Worm (Caenorhabditis elegans): Measurements from ENCODE around the gene hlh-8.

DNA sequence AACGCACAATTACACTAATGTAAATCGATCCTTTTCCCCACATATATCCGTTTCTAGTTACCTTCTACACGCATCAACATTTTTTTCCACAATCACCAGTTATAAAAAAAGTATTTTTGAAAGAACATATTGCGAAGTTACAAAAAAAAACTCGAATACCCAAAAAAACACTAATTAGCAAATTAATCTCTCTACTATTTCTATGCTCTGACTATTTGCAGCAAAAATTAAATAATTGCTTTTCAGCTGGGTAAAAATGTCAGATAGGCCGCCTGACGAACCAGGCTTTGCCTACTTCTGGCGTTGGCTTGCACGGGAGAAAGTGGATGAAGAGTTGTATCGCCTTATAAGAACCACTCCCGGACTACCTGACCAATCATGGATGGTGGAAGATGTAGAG, 6.1 kb upstream of the hlh-8 start, which contains the start of gene K07E3.1:
- TF ChIP-seq nhr-11 (tag; optimal IDR thresholded peaks at IDR 0.05), result no peak
- TF ChIP-seq C38D4.7 (GFP tag; optimal IDR thresholded peaks at IDR 0.05), result no peak
- TF ChIP-seq tbx-2 (tag; optimal IDR thresholded peaks at IDR 0.05), result no peak
- TF ChIP-seq fkh-10 (GFP tag; optimal IDR thresholded peaks at IDR 0.05), result no peak
- no peak for TF ChIP-seq hlh-15 (tag; optimal IDR thresholded peaks at IDR 0.05)
- no peak for TF ChIP-seq pha-4 (tag; optimal IDR thresholded peaks at IDR 0.05)
- no peak for TF ChIP-seq pqm-1 (tag; optimal IDR thresholded peaks at IDR 0.05)
- no peak for TF ChIP-seq pax-1 (tag; optimal IDR thresholded peaks at IDR 0.05)
